Fruit fly (Drosophila melanogaster) whole organism, embryonic: ENCODE data around the gene abo.

Source experiments
- Ada2b ChIP-seq: fragments of 200-800 bp; sonication (Bioruptor generic); IDR thresholded peaks from 2 replicates; pipeline ENCODE4 v1.3.6; 2022; ENCODE audit warnings: missing biosample characterization, missing genetic modification characterization
- Atf6 ChIP-seq: fragments of 200-800 bp; sonication (Bioruptor generic); IDR thresholded peaks from 2 replicates; pipeline ENCODE4 v1.3.6; 2022; ENCODE audit warnings: missing biosample characterization, missing genetic modification characterization
- Awh ChIP-seq: fragments of 200-800 bp; sonication (Bioruptor generic); IDR thresholded peaks from 2 replicates; pipeline ENCODE4, ENCODE4 v1.3.6; 2022; ENCODE audit warnings: missing biosample characterization, missing genetic modification characterization
- CG10654 ChIP-seq: fragments of 200-800 bp; sonication (Bioruptor generic); optimal IDR thresholded peaks from 2 replicates; lab custom pipeline; 2016; ENCODE audit warnings: missing biosample characterization, missing genetic modification characterization
- CG10959 ChIP-seq: fragments of 200-800 bp; sonication (Bioruptor generic); IDR thresholded peaks from 2 replicates; pipeline ENCODE4 v1.3.6; 2022; ENCODE audit warnings: missing biosample characterization, missing genetic modification characterization
- CG12744 ChIP-seq: fragments of 200-800 bp; sonication (Bioruptor generic); optimal IDR thresholded peaks from 2 replicates; lab custom pipeline; 2016; ENCODE audit warnings: missing biosample characterization, missing genetic modification characterization
- CG14667 ChIP-seq: fragments of 200-800 bp; sonication (Bioruptor generic); IDR thresholded peaks from 2 replicates; pipeline ENCODE4 v1.3.6; 2022; ENCODE audit warnings: missing biosample characterization, missing genetic modification characterization
- CG1529 ChIP-seq: fragments of 200-800 bp; sonication (Bioruptor generic); optimal IDR thresholded peaks from 3 replicates; lab custom pipeline; 2018; ENCODE audit warnings: missing biosample characterization, missing genetic modification characterization
- CG15479 ChIP-seq: fragments of 200-800 bp; sonication (Bioruptor generic); optimal IDR thresholded peaks from 3 replicates; lab custom pipeline; 2019; ENCODE audit warnings: missing biosample characterization, mild to moderate bottlenecking, missing genetic modification characterization, moderate library complexity
- CG16815 ChIP-seq: fragments of 200-800 bp; sonication (Bioruptor generic); optimal IDR thresholded peaks from 3 replicates; lab custom pipeline; 2017; ENCODE audit warnings: missing biosample characterization, mild to moderate bottlenecking, missing genetic modification characterization
- CG3726 ChIP-seq: fragments of 200-800 bp; sonication (Bioruptor generic); IDR thresholded peaks from 3 replicates; pipeline ENCODE4, ENCODE4 v1.3.6; 2022; ENCODE audit warnings: missing biosample characterization, missing genetic modification characterization
- CG4282 ChIP-seq: fragments of 200-800 bp; sonication (Bioruptor generic); optimal IDR thresholded peaks from 2 replicates; lab custom pipeline; 2016; ENCODE audit warnings: missing biosample characterization, missing genetic modification characterization
- CG4854 ChIP-seq: fragments of 200-800 bp; sonication (Bioruptor generic); optimal IDR thresholded peaks from 2 replicates; lab custom pipeline; 2016; ENCODE audit warnings: missing biosample characterization, missing genetic modification characterization, inconsistent platforms
- CG8290 ChIP-seq, 3 experiments: fragments of 200-800 bp; sonication (Bioruptor generic); optimal IDR thresholded peaks; 2 replicates each; lab custom pipeline; 2016 to 2019; ENCODE audit warnings: missing biosample characterization in 3 of 3, missing genetic modification characterization in 3 of 3, mild to moderate bottlenecking in 2 of 3, moderate library complexity in 1 of 3
- CG8388 ChIP-seq: fragments of 200-800 bp; sonication (Bioruptor generic); optimal IDR thresholded peaks from 2 replicates; lab custom pipeline; 2019; ENCODE audit warnings: missing biosample characterization, mild to moderate bottlenecking, missing genetic modification characterization, moderate library complexity
- CTCF ChIP-seq: fragments of 200-800 bp; sonication (Bioruptor generic); optimal IDR thresholded peaks from 2 replicates; lab custom pipeline; 2017; ENCODE audit warnings: missing biosample characterization, mild to moderate bottlenecking, missing genetic modification characterization, moderate library complexity
- E2f2 ChIP-seq: fragments of 200-800 bp; sonication (Bioruptor generic); IDR thresholded peaks from 2 replicates; pipeline ENCODE4 v1.3.6; 2022; ENCODE audit warnings: missing biosample characterization, missing genetic modification characterization
- Ets97D ChIP-seq: fragments of 200-800 bp; sonication (Bioruptor generic); optimal IDR thresholded peaks from 3 replicates; lab custom pipeline; 2016; ENCODE audit warnings: missing biosample characterization, missing genetic modification characterization
- Gsc ChIP-seq: fragments of 200-800 bp; sonication (Bioruptor generic); IDR thresholded peaks from 2 replicates; pipeline ENCODE4 v1.3.6; 2022; ENCODE audit warnings: missing biosample characterization, missing genetic modification characterization
- Hr78 ChIP-seq, 2 experiments: fragments of 200-800 bp in 1 of 2; fragments of >200 bp in 1 of 2; sonication (Bioruptor generic) in 1 of 2; optimal IDR thresholded peaks; 2 replicates each; lab custom pipeline; 2017 to 2019; ENCODE audit warnings: missing biosample characterization in 2 of 2, missing genetic modification characterization in 2 of 2, mild to moderate bottlenecking in 1 of 2, moderate library complexity in 1 of 2
- Kr ChIP-seq: fragments of 200-800 bp; sonication (Bioruptor generic); optimal IDR thresholded peaks from 2 replicates; lab custom pipeline; 2017; ENCODE audit warnings: missing biosample characterization, mild to moderate bottlenecking, missing genetic modification characterization
- Lhr ChIP-seq: fragments of 200-800 bp; sonication (Bioruptor generic); optimal IDR thresholded peaks from 3 replicates; lab custom pipeline; 2017; ENCODE audit warnings: mild to moderate bottlenecking, missing biosample characterization, missing genetic modification reagents, missing genetic modification characterization
- MESR4 ChIP-seq: fragments of 200-800 bp; sonication (Bioruptor generic); optimal IDR thresholded peaks from 2 replicates; lab custom pipeline; 2018; ENCODE audit warnings: missing biosample characterization, mild to moderate bottlenecking, missing genetic modification characterization, moderate library complexity
- Med ChIP-seq: fragments of 200-800 bp; sonication (Bioruptor generic); peaks from one replicate; lab custom pipeline; 2016; ENCODE audit warnings: missing biosample characterization, missing genetic modification characterization, mild to moderate bottlenecking, inconsistent platforms, moderate library complexity
- PHDP ChIP-seq: fragments of 200-800 bp; sonication (Bioruptor generic); optimal IDR thresholded peaks from 3 replicates; lab custom pipeline; 2018; ENCODE audit warnings: missing biosample characterization, mild to moderate bottlenecking, missing genetic modification characterization, moderate library complexity
- Scr ChIP-seq: fragments of 200-800 bp; sonication (Bioruptor generic); IDR thresholded peaks from 2 replicates; pipeline ENCODE4 v1.3.6; 2022; ENCODE audit warnings: missing biosample characterization, missing genetic modification characterization; ENCODE audit not compliant: partially characterized antibody
- Side ChIP-seq: fragments of 200-800 bp; sonication (Bioruptor generic); optimal IDR thresholded peaks from 2 replicates; lab custom pipeline; 2016; ENCODE audit warnings: missing biosample characterization, missing genetic modification characterization
- Sox100B ChIP-seq: fragments of 200-800 bp; sonication (Bioruptor generic); optimal IDR thresholded peaks from 3 replicates; lab custom pipeline; 2018; ENCODE audit warnings: missing biosample characterization, mild to moderate bottlenecking, missing genetic modification characterization
- TFAM ChIP-seq: fragments of 200-800 bp; sonication (Bioruptor generic); optimal IDR thresholded peaks from 2 replicates; lab custom pipeline; 2017; ENCODE audit warnings: missing biosample characterization, missing genetic modification characterization, inconsistent platforms
- ap ChIP-seq: fragments of 200-800 bp; sonication (Bioruptor generic); IDR thresholded peaks from 2 replicates; pipeline ENCODE4 v1.3.6; 2022; ENCODE audit warnings: missing biosample characterization, missing genetic modification characterization
- crol ChIP-seq: fragments of 200-800 bp; sonication (Bioruptor generic); IDR thresholded peaks from 2 replicates; pipeline ENCODE4 v1.3.6; 2022; ENCODE audit warnings: missing biosample characterization, missing genetic modification characterization
- dmrt99B ChIP-seq: fragments of 200-800 bp; sonication (Bioruptor generic); optimal IDR thresholded peaks from 2 replicates; lab custom pipeline; 2018; ENCODE audit warnings: missing biosample characterization, mild to moderate bottlenecking, missing genetic modification characterization, moderate library complexity
- emc ChIP-seq: fragments of 200-800 bp; sonication (Bioruptor generic); optimal IDR thresholded peaks from 2 replicates; lab custom pipeline; 2016; ENCODE audit warnings: missing biosample characterization, missing genetic modification characterization
- gcm2 ChIP-seq: fragments of 200-800 bp; sonication (Bioruptor generic); optimal IDR thresholded peaks from 2 replicates; lab custom pipeline; 2016; ENCODE audit warnings: missing biosample characterization, missing genetic modification characterization
- gt ChIP-seq: fragments of 200-800 bp; sonication (Bioruptor generic); IDR thresholded peaks from 2 replicates; pipeline ENCODE4 v1.3.6; 2022; ENCODE audit warnings: missing biosample characterization, missing genetic modification characterization
- klu ChIP-seq: fragments of 200-800 bp; sonication (Bioruptor generic); IDR thresholded peaks from 2 replicates; pipeline ENCODE4 v1.3.6; 2022; ENCODE audit warnings: missing biosample characterization, missing genetic modification characterization
- lmd ChIP-seq: fragments of 200-800 bp; sonication (Bioruptor generic); IDR thresholded peaks from 2 replicates; pipeline ENCODE4 v1.3.6; 2022; ENCODE audit warnings: missing biosample characterization, missing genetic modification characterization
- nerfin-2 ChIP-seq: fragments of 200-800 bp; sonication (Bioruptor generic); IDR thresholded peaks from 2 replicates; pipeline ENCODE4 v1.3.6; 2022; ENCODE audit warnings: missing biosample characterization, missing genetic modification characterization; ENCODE audit not compliant: partially characterized antibody
- nom ChIP-seq: fragments of 200-800 bp; sonication (Bioruptor generic); optimal IDR thresholded peaks from 2 replicates; lab custom pipeline; 2017; ENCODE audit warnings: missing biosample characterization, missing genetic modification characterization, mild to moderate bottlenecking, moderate library complexity, missing genetic modification reagents
- odd ChIP-seq: fragments of 200-800 bp; sonication (Bioruptor generic); optimal IDR thresholded peaks from 2 replicates; lab custom pipeline; 2017; ENCODE audit warnings: missing biosample characterization, mild to moderate bottlenecking, missing genetic modification characterization
- onecut ChIP-seq: fragments of 200-800 bp; sonication (Bioruptor generic); IDR thresholded peaks from 2 replicates; pipeline ENCODE4 v1.3.6; 2022; ENCODE audit warnings: missing biosample characterization, missing genetic modification characterization
- p53 ChIP-seq: fragments of 200-800 bp; sonication (Bioruptor generic); optimal IDR thresholded peaks from 2 replicates; lab custom pipeline; 2016; ENCODE audit warnings: missing biosample characterization, missing genetic modification characterization
- peb ChIP-seq: fragments of 200-800 bp; sonication (Bioruptor generic); IDR thresholded peaks from 2 replicates; pipeline ENCODE4 v1.3.6; 2022; ENCODE audit warnings: missing biosample characterization, missing genetic modification characterization
- sob ChIP-seq: fragments of 200-800 bp; sonication (Bioruptor generic); IDR thresholded peaks from 2 replicates; pipeline ENCODE4 v1.3.6; 2022; ENCODE audit warnings: missing biosample characterization, missing genetic modification characterization
- tap ChIP-seq: fragments of 200-800 bp; optimal IDR thresholded peaks from 3 replicates; lab custom pipeline; 2019; ENCODE audit warnings: missing biosample characterization, mild to moderate bottlenecking, missing genetic modification characterization, moderate library complexity
- tio ChIP-seq: fragments of 200-800 bp; sonication (Bioruptor generic); optimal IDR thresholded peaks from 2 replicates; lab custom pipeline; 2017; ENCODE audit warnings: missing biosample characterization, missing genetic modification characterization, inconsistent platforms
- vvl ChIP-seq: fragments of 200-800 bp; sonication (Bioruptor generic); IDR thresholded peaks from 2 replicates; pipeline ENCODE4 v1.3.6; 2022; ENCODE audit warnings: missing biosample characterization, missing genetic modification characterization
- zen ChIP-seq: fragments of 200-800 bp; sonication (Bioruptor generic); optimal IDR thresholded peaks from 3 replicates; lab custom pipeline; 2018; ENCODE audit warnings: missing biosample characterization, mild to moderate bottlenecking, missing genetic modification characterization, moderate library complexity

abo gene

DNA sequence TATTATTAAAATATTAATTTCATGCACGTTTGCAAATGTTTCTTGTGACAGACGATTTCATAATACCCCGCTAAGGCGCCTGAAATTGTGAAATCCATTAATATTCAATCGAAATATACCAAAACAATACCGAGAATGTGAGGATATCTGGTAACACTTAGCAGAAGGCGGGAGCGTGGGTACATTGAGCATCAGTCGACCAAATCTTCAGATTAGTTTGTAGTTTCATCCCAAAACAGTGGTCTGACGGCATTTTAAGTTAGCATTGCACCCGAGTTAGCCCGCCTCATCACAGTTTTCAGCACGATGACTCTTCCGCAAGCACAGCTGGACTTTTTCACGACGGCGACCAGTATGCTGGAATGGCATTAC is 29.6 kb upstream of the abo start, which contains the start of gene Nup154 (continued):
- TF ChIP-seq Ada2b (GFP tag; lab: Robert Waterston, UW) (no peak), MESR4 (GFP tag; lab: Kevin White, UChicago) (peak; percentile 43), Atf6 (no peak), CG10959 (GFP tag; lab: Robert Waterston, UW) (no peak), E2f2 (GFP tag; lab: Robert Waterston, UW) (peak; percentile 62), Scr (GFP tag; lab: Robert Waterston, UW) (0 out of 2 replicates have a peak, but pooled peaks have one; percentile 13)

DNA sequence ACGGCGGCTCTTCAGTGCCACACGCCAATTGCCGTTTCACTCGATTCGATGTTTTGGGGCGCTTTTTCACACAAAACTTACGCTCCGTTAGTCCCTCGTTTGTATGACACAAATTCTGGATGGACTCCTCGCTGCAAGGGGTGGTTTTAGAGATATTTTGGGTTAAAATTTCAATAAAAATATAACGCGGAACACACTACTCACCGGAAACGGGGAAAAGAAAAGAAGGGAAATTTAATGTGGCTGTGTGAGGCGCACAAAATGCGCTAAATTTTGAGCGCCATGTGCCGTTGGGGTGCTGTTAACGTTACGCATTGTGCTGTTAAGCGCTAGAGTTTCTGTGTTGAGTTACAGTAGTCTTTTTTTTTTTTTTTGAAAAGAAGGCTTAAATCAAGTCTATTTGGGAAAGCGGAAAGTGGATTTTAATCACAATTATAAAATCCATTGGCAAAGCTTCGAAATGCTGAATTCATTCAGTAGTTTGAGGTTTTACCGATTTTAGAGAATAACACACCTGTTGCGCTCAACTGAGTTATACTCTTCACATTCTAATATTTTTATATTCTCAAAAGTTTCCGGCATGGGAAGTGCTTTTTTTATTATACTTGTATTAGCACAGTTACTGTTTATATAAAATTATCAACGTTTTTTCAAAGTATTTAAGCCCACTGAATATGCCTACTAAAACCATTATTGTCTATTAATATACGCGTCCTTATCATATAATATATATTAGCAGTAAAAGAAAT is 29.0 kb upstream of the abo start, which contains the start of gene RpL9:
Gene RpL9, minus strand, starts transcription at position 265 of the 749 bp plus-strand sequence.
- TF ChIP-seq Awh (GFP tag; lab: Robert Waterston, UW) (peak; percentile 79), gt (GFP tag; lab: Robert Waterston, UW) (no peak), onecut (peak; percentile 85), CG3726 (GFP tag; lab: Robert Waterston, UW) (no peak; the same call in 2 of the 3 replicates), CG16815 (no peak), gcm2 (GFP tag; lab: Kevin White, UChicago) (peak; percentile 1), emc (GFP tag; lab: Kevin White, UChicago) (peak; percentile 36), sob (GFP tag; lab: Robert Waterston, UW) (no peak; the same call in 1 of the 2 replicates), CTCF (GFP tag; lab: Kevin White, UChicago) (peak; percentile 47), peb (no peak), CG4282 (GFP tag; lab: Kevin White, UChicago) (no peak), CG15479 (no peak), tap (tag; lab: Kevin White, UChicago) (no peak), tio (no peak), Hr78 (GFP tag; optimal IDR thresholded peaks at IDR 0.05; lab: Kevin White, UChicago) (no peak), nerfin-2 (GFP tag; lab: Robert Waterston, UW) (no peak), PHDP (peak; percentile 82), crol (no peak), Med (GFP tag; lab: Kevin White, UChicago) (peak; percentile 97), CG8290 (GFP tag; optimal IDR thresholded peaks at IDR 0.05; lab: Kevin White, UChicago) (peak; percentile 69), CG8290 (tag; optimal IDR thresholded peaks at IDR 0.05; lab: Kevin White, UChicago) (no peak), Kr (GFP tag; lab: Kevin White, UChicago) (no peak), CG4854 (GFP tag; lab: Kevin White, UChicago) (peak; percentile 6), zen (tag; lab: Kevin White, UChicago) (peak; percentile 12), odd (GFP tag; lab: Kevin White, UChicago) (peak; percentile 87), CG14667 (GFP tag; lab: Robert Waterston, UW) (no peak), Sox100B (GFP tag; lab: Kevin White, UChicago) (peak; percentile 81), Lhr (GFP tag; lab: Kevin White, UChicago) (peak; percentile 50), CG12744 (GFP tag; lab: Kevin White, UChicago) (peak; percentile 14), p53 (GFP tag; lab: Kevin White, UChicago) (peak; percentile 80), lmd (GFP tag; lab: Robert Waterston, UW) (no peak), Ets97D (GFP tag; lab: Kevin White, UChicago) (peak; percentile 98), ap (GFP tag; lab: Robert Waterston, UW) (peak; percentile 75), Gsc (GFP tag; lab: Robert Waterston, UW) (no peak), nom (GFP tag; lab: Kevin White, UChicago) (peak; percentile 88), dmrt99B (tag; lab: Kevin White, UChicago) (no peak), vvl (GFP tag; lab: Robert Waterston, UW) (no peak), CG10654 (GFP tag; lab: Kevin White, UChicago) (peak; percentile 33), Ada2b (GFP tag; lab: Robert Waterston, UW) (peak; percentile 45; the same call in 1 of the 2 replicates), Side (GFP tag; lab: Kevin White, UChicago) (peak; percentile 82), CG1529 (peak; percentile 69), klu (GFP tag; lab: Robert Waterston, UW) (no peak), TFAM (GFP tag; lab: Kevin White, UChicago) (no peak), CG8388 (GFP tag; lab: Kevin White, UChicago) (peak; percentile 65)
